Fruit fly (Drosophila melanogaster) whole organism, embryonic: ENCODE measurements around the gene CG5382.

Experiments used
- Abd-B ChIP-seq: fragments of 200-800 bp; sonication (Bioruptor generic); optimal IDR thresholded peaks from 2 replicates; lab custom pipeline; 2018; ENCODE audit warnings: missing biosample characterization, mild to moderate bottlenecking, missing genetic modification characterization, moderate library complexity
- CG11085 ChIP-seq: fragments of 200-800 bp; sonication (Bioruptor generic); IDR thresholded peaks from 2 replicates; pipeline ENCODE4 v1.3.6; 2022; ENCODE audit warnings: missing biosample characterization, missing genetic modification characterization
- CG12071 ChIP-seq: fragments of 200-800 bp; sonication (Bioruptor generic); optimal IDR thresholded peaks from 3 replicates; lab custom pipeline; 2018; ENCODE audit warnings: missing biosample characterization, mild to moderate bottlenecking, missing genetic modification characterization
- CG13287 ChIP-seq: fragments of 200-800 bp; sonication (Bioruptor generic); IDR thresholded peaks from 2 replicates; pipeline ENCODE4 v1.3.6; 2022; ENCODE audit warnings: missing biosample characterization, missing genetic modification characterization; ENCODE audit not compliant: partially characterized antibody
- CG7963 ChIP-seq: fragments of 200-800 bp; sonication (Bioruptor generic); IDR thresholded peaks from 3 replicates; pipeline ENCODE4 v1.3.6; 2022; ENCODE audit warnings: missing biosample characterization, missing genetic modification characterization; ENCODE audit not compliant: partially characterized antibody
- CG9437 ChIP-seq: fragments of 200-800 bp; sonication (Bioruptor generic); optimal IDR thresholded peaks from 2 replicates; lab custom pipeline; 2018; ENCODE audit warnings: missing biosample characterization, mild to moderate bottlenecking, missing genetic modification characterization
- ase ChIP-seq: fragments of 200-800 bp; sonication (Bioruptor generic); IDR thresholded peaks from 3 replicates; pipeline ENCODE4 v1.3.6; 2022; ENCODE audit warnings: missing biosample characterization, missing genetic modification characterization
- cad ChIP-seq: fragments of >200 bp; optimal IDR thresholded peaks from 2 replicates; lab custom pipeline; 2017; ENCODE audit warnings: missing biosample characterization, missing genetic modification characterization
- dm ChIP-seq: fragments of 200-800 bp; sonication (Bioruptor generic); optimal IDR thresholded peaks from 3 replicates; lab custom pipeline; 2016; ENCODE audit warnings: missing biosample characterization, missing genetic modification characterization
- emc ChIP-seq: fragments of 200-800 bp; sonication (Bioruptor generic); optimal IDR thresholded peaks from 2 replicates; lab custom pipeline; 2016; ENCODE audit warnings: missing biosample characterization, missing genetic modification characterization
- jumu ChIP-seq: fragments of 200-800 bp; sonication (Bioruptor generic); optimal IDR thresholded peaks from 3 replicates; lab custom pipeline; 2016; ENCODE audit warnings: missing biosample characterization, missing genetic modification characterization
- sob ChIP-seq: fragments of 200-800 bp; sonication (Bioruptor generic); IDR thresholded peaks from 2 replicates; pipeline ENCODE4 v1.3.6; 2022; ENCODE audit warnings: missing biosample characterization, missing genetic modification characterization

dm6 chr3R:22342151-22342550 lies 23.6 kb downstream of the CG5382 start, which contains the start of gene CG5386:
- TF ChIP-seq dm (no peak), Abd-B (no peak), ase (GFP tag; lab: Robert Waterston, UW) (no peak), CG7963 (no peak), jumu (GFP tag; lab: Kevin White, UChicago) (no peak), sob (GFP tag; lab: Robert Waterston, UW) (no peak), cad (GFP tag; lab: Kevin White, UChicago) (no peak), CG11085 (GFP tag; lab: Robert Waterston, UW) (no peak), CG12071 (no peak), CG9437 (GFP tag; lab: Kevin White, UChicago) (no peak), CG13287 (no peak), emc (GFP tag; lab: Kevin White, UChicago) (no peak)
